Fruit fly (Drosophila melanogaster): Measurements from ENCODE around the gene 140up.

Gene 140up

DNA sequence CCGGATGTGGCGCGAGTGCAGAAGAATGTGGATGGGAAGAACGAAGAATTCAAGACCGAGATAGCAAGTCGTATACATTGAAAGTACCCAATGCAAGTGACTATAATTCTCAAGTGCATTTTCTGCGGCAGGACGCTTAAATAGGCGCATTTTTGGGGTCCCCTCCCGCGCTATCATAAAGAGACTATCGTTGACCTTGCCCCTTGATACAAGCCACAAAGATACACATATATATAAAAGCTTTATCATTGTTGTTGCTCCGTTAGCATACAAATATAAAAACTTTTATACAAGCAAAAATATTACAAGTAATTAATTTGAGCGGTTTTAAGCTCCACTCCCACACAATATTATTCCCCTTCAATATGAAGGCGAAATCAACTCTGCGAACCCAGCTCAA lies 37.2 kb downstream of the 140up start:
- no peak for TF ChIP-seq Rel (GFP tag; optimal IDR thresholded peaks at IDR 0.05)
- peak; percentile 31 for TF ChIP-seq Rel (tag; optimal IDR thresholded peaks at IDR 0.05)
- no peak for TF ChIP-seq tai (GFP tag; optimal IDR thresholded peaks at IDR 0.05)

DNA sequence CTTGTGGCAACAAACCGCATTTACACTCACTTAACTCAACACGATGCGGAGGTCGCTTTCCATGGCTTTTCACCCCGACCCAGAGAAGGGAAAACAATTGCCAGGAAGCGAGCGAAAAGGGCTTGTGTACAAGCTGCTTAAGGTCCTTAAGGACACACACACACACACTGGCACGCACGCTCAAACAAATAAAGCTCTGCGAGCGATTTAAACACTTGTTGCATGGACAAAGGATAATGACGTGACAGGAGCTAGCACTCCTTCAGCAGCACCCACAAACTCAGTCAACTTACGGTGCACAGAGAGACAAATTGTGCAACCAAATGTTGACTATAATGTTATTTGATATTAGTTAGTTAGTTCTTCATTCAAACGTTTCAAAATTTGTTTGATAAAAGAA lies 39.8 kb downstream of the 140up start:
- TF ChIP-seq Abd-B (GFP tag; optimal IDR thresholded peaks at IDR 0.05) (no peak), Dfd (GFP tag; optimal IDR thresholded peaks at IDR 0.05) (no peak), CG9705 (GFP tag; optimal IDR thresholded peaks at IDR 0.05) (no peak), jim (GFP tag; optimal IDR thresholded peaks at IDR 0.05) (no peak), Jra (GFP tag; optimal IDR thresholded peaks at IDR 0.05) (no peak), Hr83 (GFP tag; optimal IDR thresholded peaks at IDR 0.05; ENCODE audit: poor library complexity, severe bottlenecking) (no peak), CrebA (GFP tag; optimal IDR thresholded peaks at IDR 0.05; ENCODE audit: borderline replicate concordance) (no peak), pan (optimal IDR thresholded peaks at IDR 0.05) (no peak), lola (GFP tag; optimal IDR thresholded peaks at IDR 0.05) (no peak), sv (GFP tag; optimal IDR thresholded peaks at IDR 0.05) (no peak), dl (GFP tag; optimal IDR thresholded peaks at IDR 0.05; ENCODE audit: insufficient read depth in 1 of 2, partially characterized antibody in 2 of 2) (no peak), Vsx2 (GFP tag; optimal IDR thresholded peaks at IDR 0.05; ENCODE audit: partially characterized antibody) (no peak), h (GFP tag; optimal IDR thresholded peaks at IDR 0.05) (no peak), rgr (GFP tag; optimal IDR thresholded peaks at IDR 0.05) (no peak), psq (GFP tag; optimal IDR thresholded peaks at IDR 0.05) (no peak), ey (GFP tag; optimal IDR thresholded peaks at IDR 0.05) (no peak), brk (GFP tag; optimal IDR thresholded peaks at IDR 0.05) (no peak), Rel (GFP tag; optimal IDR thresholded peaks at IDR 0.05) (no peak), Rel (tag; optimal IDR thresholded peaks at IDR 0.05) (no peak)

DNA sequence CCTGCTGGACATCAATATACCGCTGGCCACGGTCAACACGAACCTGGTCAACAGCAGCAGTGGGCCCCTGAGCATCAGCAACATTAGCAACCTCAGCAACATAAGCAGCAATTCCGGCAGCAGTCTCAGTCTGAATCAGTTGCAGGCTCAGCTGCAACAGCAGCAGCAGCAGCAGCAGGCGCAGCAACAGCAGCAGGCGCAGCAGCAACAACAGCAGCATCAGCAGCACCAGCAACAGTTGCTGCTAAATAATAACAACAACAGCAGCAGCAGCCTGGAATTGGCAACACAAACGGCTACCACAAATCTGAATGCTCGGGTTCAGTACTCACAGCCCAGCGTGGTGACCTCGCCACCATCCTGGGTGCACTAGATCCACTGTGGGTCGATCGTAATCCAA lies 43.8 kb downstream of the 140up start:
- no peak for TF ChIP-seq Sp1 (GFP tag; optimal IDR thresholded peaks at IDR 0.05)
- no peak for TF ChIP-seq GATAd (GFP tag; optimal IDR thresholded peaks at IDR 0.05)
- no peak for TF ChIP-seq foxo (GFP tag; optimal IDR thresholded peaks at IDR 0.05)
- no peak for TF ChIP-seq jim (GFP tag; optimal IDR thresholded peaks at IDR 0.05)
- no peak for TF ChIP-seq Mio (GFP tag; optimal IDR thresholded peaks at IDR 0.05)
- peak; percentile 78 for TF ChIP-seq Dfd (GFP tag; optimal IDR thresholded peaks at IDR 0.05)

DNA sequence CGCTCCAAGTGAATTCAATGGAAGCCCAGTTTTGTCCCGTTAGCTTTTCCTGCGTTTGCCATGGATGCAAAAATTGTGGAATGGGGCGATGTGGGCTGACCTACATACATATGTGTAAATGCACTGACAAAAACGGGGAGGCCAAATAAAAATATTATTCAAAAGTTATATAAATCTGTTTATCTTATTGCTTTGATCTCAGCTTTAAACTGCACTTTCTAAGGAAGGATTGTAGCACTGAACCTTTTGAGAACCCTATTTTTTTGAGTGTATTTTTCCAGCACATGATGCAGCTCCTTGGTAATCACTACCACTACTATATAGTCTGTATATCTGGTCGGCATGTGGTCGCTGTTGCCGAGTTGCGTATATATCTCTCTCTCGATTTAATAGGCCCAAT lies 48.3 kb downstream of the 140up start:
- peak in 1 of 2 experiments; percentile 21 for TF ChIP-seq foxo (GFP tag; optimal IDR thresholded peaks at IDR 0.05)
- TF ChIP-seq fru (GFP tag; optimal IDR thresholded peaks at IDR 0.05): peak; percentile 39
- no peak for TF ChIP-seq OdsH (GFP tag; optimal IDR thresholded peaks at IDR 0.05)
- TF ChIP-seq dsf (GFP tag; optimal IDR thresholded peaks at IDR 0.05; ENCODE audit: borderline replicate concordance): no peak
- peak; percentile 18 for TF ChIP-seq HLH106 (tag; optimal IDR thresholded peaks at IDR 0.05)
- TF ChIP-seq psq (GFP tag; optimal IDR thresholded peaks at IDR 0.05): peak; percentile 1
- no peak for TF ChIP-seq dl (GFP tag; optimal IDR thresholded peaks at IDR 0.05; ENCODE audit: insufficient read depth in 1 of 2, partially characterized antibody in 2 of 2)
- TF ChIP-seq h (GFP tag; optimal IDR thresholded peaks at IDR 0.05): peak; percentile 28

Measured in whole organism, wandering third instar larva.